Fruit fly (Drosophila melanogaster): Measurements from ENCODE around the gene fuss.

dm6 chr4:958093-958649 is 20.1 kb downstream of the fuss start, which contains the start of gene 4E-T:
- no peak for TF ChIP-seq CG8478 (optimal IDR thresholded peaks at IDR 0.05)
- TF ChIP-seq usp (GFP tag; optimal IDR thresholded peaks at IDR 0.05) = no peak
